Worm (Caenorhabditis elegans) whole organism, early embryonic: Measurements from ENCODE around the gene nhr-207.
"Not testable (repeated sequence)": the region's sequence is repeated elsewhere in the genome, so short reads cannot be mapped to it uniquely, and the experiment has no call there.

ENCODE experiments used
- B0310.2 ChIP-seq: sonication (generic microtip); optimal IDR thresholded peaks from 2 replicates; lab custom pipeline; 2016; ENCODE audit warnings: mild to moderate bottlenecking, missing genetic modification characterization, missing compliant biosample characterization
- F13C5.2 ChIP-seq: sonication (generic microtip); optimal IDR thresholded peaks from 2 replicates; lab custom pipeline; 2017; ENCODE audit warnings: mild to moderate bottlenecking, missing genetic modification characterization, inconsistent platforms, missing compliant biosample characterization
- aly-1 ChIP-seq: sonication (generic microtip); optimal IDR thresholded peaks from 2 replicates; lab custom pipeline; 2016; ENCODE audit warnings: missing genetic modification characterization, missing compliant biosample characterization
- ama-1 ChIP-seq: fragments of 150-350 bp; optimal IDR thresholded peaks from 2 replicates; lab custom pipeline; 2014
- ceh-13 ChIP-seq: fragments of 200-800 bp; sonication (Bioruptor generic); optimal IDR thresholded peaks from 2 replicates; lab custom pipeline; 2018; ENCODE audit warnings: mild to moderate bottlenecking, missing genetic modification characterization, missing compliant biosample characterization
- ceh-36 ChIP-seq: sonication (generic microtip); optimal IDR thresholded peaks from 2 replicates; lab custom pipeline; 2016; ENCODE audit warnings: missing genetic modification characterization, inconsistent platforms, missing compliant biosample characterization
- ets-7 ChIP-seq: sonication (generic microtip); optimal IDR thresholded peaks from 2 replicates; lab custom pipeline; 2016; ENCODE audit warnings: missing genotype, missing genetic modification characterization, missing compliant biosample characterization
- flt-1 ChIP-seq: fragments of 200-800 bp; sonication (Bioruptor generic); IDR thresholded peaks from 2 replicates; pipeline ENCODE4 v1.3.6; 2022; ENCODE audit warnings: missing genetic modification characterization, missing compliant biosample characterization
- hmbx-1 ChIP-seq: sonication (generic microtip); optimal IDR thresholded peaks from 2 replicates; lab custom pipeline; 2016; ENCODE audit warnings: mild to moderate bottlenecking, missing genetic modification characterization, missing compliant biosample characterization
- hmg-4 ChIP-seq: fragments of 200-800 bp; sonication (Bioruptor generic); optimal IDR thresholded peaks from 2 replicates; lab custom pipeline; 2018; ENCODE audit warnings: mild to moderate bottlenecking, missing genetic modification characterization, missing compliant biosample characterization
- hnd-1 ChIP-seq: sonication (generic microtip); optimal IDR thresholded peaks from 2 replicates; lab custom pipeline; 2016; ENCODE audit warnings: missing genetic modification characterization, missing compliant biosample characterization
- pes-1 ChIP-seq: fragments of 200-800 bp; sonication (Bioruptor generic); IDR thresholded peaks from 2 replicates; pipeline ENCODE4 v1.3.6; 2022; ENCODE audit warnings: missing genetic modification reagents, missing genetic modification characterization, missing compliant biosample characterization
- scrt-1 ChIP-seq: fragments of 200-800 bp; sonication (Bioruptor generic); IDR thresholded peaks from 2 replicates; pipeline ENCODE4 v1.3.6; 2022; ENCODE audit warnings: missing genetic modification characterization, missing compliant biosample characterization
- sea-1 ChIP-seq: fragments of 200-800 bp; sonication (Bioruptor generic); conservative IDR thresholded peaks from 2 replicates; pipeline ENCODE4 v1.3.6; 2022; ENCODE audit warnings: missing genetic modification characterization, missing compliant biosample characterization
- tbx-11 ChIP-seq: fragments of 200-800 bp; sonication (Bioruptor generic); IDR thresholded peaks from 2 replicates; pipeline ENCODE4 v1.3.6; 2022; ENCODE audit warnings: missing genetic modification characterization, missing compliant biosample characterization
- tbx-37 ChIP-seq: fragments of 200-800 bp; sonication (Bioruptor generic); conservative IDR thresholded peaks from 2 replicates; pipeline ENCODE4 v1.3.6; 2022; ENCODE audit warnings: missing genetic modification reagents, missing genetic modification characterization, missing compliant biosample characterization
- tra-4 ChIP-seq: sonication (generic microtip); optimal IDR thresholded peaks from 2 replicates; lab custom pipeline; 2017; ENCODE audit warnings: missing genetic modification characterization, missing compliant biosample characterization

nhr-207 gene

DNA sequence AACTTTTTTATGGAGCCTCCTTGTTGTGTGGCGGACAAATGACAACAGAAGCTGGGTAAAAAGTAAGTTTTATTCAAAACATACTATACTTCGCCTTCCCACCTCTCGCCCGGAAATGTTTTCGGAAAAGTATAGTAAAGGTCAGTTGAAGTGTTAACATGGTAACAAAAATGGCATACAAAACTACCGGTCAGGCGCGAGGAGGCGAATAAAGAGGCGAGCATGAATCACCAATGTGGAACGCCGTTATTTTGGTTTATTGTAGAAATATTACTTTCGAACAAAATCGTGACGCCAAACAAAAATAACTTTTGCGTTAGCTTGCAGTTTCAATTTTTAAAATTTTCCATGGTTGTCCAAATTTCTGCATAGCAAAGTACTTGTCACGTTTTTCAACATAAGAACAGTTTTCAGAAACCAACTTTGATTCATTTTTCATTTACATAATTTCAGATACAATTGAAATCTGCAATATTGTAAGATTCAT, 21.7 kb downstream of the nhr-207 start, which contains the start of gene C13C4.8:
TSS of gene C13C4.8 (plus strand) at position 437 of the 487 bp plus-strand sequence.
- TF ChIP-seq tbx-37 (GFP tag; lab: Robert Waterston, UW) (no peak), sea-1 (GFP tag; lab: Robert Waterston, UW) (no peak), F13C5.2 (tag; lab: Kevin White, UChicago) (no peak), flt-1 (GFP tag; lab: Robert Waterston, UW) (no peak), ets-7 (tag; lab: Kevin White, UChicago) (no peak), scrt-1 (GFP tag; lab: Robert Waterston, UW) (no peak), ceh-13 (GFP tag; lab: Kevin White, UChicago) (no peak), tra-4 (no peak), pes-1 (no peak)

ce11 chrV:12120381-12120780, 24.4 kb downstream of the nhr-207 start, which contains the start of gene C13C4.7:
TSS of gene C13C4.7 (minus strand) at chrV:12120481.
- TF ChIP-seq hmbx-1 (no peak), tra-4 (no peak), sea-1 (GFP tag; lab: Robert Waterston, UW) (no peak), tbx-37 (GFP tag; lab: Robert Waterston, UW) (no peak), tbx-11 (no peak), scrt-1 (GFP tag; lab: Robert Waterston, UW) (no peak), aly-1 (no peak), B0310.2 (no peak), ceh-13 (GFP tag; lab: Kevin White, UChicago) (no peak), F13C5.2 (tag; lab: Kevin White, UChicago) (no peak)

ce11 chrV:12121274-12121673, 25.3 kb downstream of the nhr-207 start, which contains the start of gene C13C4.6:
TSS of gene C13C4.6 (plus strand) at chrV:12121574.
- TF ChIP-seq ama-1, result no peak
- no peak for TF ChIP-seq flt-1 (GFP tag; lab: Robert Waterston, UW)

ce11 chrV:12130688-12131087, 34.7 kb downstream of the nhr-207 start, which contains the start of gene C27A7.6:
TSS of gene C27A7.6 (minus strand) at chrV:12130788.
- not testable (repeated sequence) for TF ChIP-seq B0310.2; F13C5.2 (tag; lab: Kevin White, UChicago); ceh-36 (tag; lab: Kevin White, UChicago)

DNA sequence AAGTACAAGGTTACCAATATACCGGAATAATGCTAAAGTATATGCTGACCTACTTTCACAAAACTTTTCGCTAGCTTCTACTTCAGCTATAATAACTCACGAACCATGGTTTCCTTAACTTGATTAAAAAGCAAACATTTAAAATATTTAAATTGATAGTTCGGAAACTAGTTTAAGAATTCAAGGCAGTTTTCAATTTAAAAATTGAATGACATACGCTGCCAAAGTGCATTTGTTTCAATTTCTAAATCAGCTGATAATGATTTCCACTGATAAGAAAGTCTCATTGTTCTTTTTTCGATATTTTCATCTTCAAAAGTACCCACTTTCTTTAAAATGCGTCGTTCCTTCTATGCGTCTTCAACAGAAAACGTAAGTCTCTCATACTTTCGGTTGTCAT, 35.2 kb downstream of the nhr-207 start, which contains the start of gene enpp-1:
TSS of gene enpp-1 (plus strand) at position 301 of the 400 bp plus-strand sequence.
- not testable (repeated sequence) for TF ChIP-seq ceh-36 (tag; lab: Kevin White, UChicago); tra-4; ets-7 (tag; lab: Kevin White, UChicago)

- TF ChIP-seq hmg-4 (GFP tag; lab: Kevin White, UChicago) (no peak), ceh-36 (tag; lab: Kevin White, UChicago) (no peak), sea-1 (GFP tag; lab: Robert Waterston, UW) (no peak), ama-1 (no peak), pes-1 (no peak), tra-4 (no peak), tbx-11 (no peak), flt-1 (GFP tag; lab: Robert Waterston, UW) (no peak), ets-7 (tag; lab: Kevin White, UChicago) (no peak), tbx-37 (GFP tag; lab: Robert Waterston, UW) (no peak)
Observed at ce11 chrV:12137942-12138341, 42.0 kb downstream of the nhr-207 start.

ce11 chrV:12140625-12141024, 44.7 kb downstream of the nhr-207 start, which contains the start of gene C27A7.3:
TSS of gene C27A7.3 (plus strand) at chrV:12140925.
- no peak for TF ChIP-seq aly-1
- no peak for TF ChIP-seq ceh-13 (GFP tag; lab: Kevin White, UChicago)
- TF ChIP-seq pes-1, result no peak
- no peak for TF ChIP-seq ets-7 (tag; lab: Kevin White, UChicago)
- TF ChIP-seq tbx-11, result no peak
- no peak for TF ChIP-seq tbx-37 (GFP tag; lab: Robert Waterston, UW)
- TF ChIP-seq hnd-1 (tag; lab: Kevin White, UChicago), result no peak
